Fruit fly (Drosophila melanogaster): ENCODE data around the gene CG3769.
A peak's percentile ranks its signal among the peaks of the same experiment; 100 is the strongest.

DNA sequence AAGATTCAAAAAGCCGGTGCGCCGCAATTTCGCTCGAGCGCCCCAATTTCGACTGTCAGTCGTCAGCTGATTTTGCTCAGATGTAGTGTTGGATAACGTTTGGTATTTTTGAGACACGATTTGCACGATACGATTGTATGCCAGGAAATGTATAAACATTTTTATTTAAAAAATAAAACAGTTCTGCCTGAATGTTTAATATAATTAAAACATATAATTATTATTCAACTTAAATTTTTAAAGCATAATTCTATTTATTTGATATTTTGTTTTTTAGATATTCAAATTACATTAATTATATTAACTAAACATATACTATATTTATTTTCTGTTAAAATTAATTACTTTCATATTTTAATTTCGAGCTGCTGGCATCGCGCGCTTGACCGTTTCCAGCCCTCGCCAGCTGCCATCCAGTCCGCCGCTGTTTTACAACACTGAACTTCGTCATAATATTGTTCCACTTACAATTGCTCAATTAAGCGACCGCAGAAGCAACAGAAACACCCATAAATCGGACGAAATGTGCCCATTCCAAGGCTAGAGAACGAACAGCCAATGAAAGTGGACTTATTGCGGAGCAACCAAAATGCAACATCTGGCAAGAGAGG lies 4.1 kb upstream of the CG3769 start, which contains the start of the genes FucTB and scat:
- TF ChIP-seq CG15710 (tag; optimal IDR thresholded peaks at IDR 0.05) (peak; percentile 88), CG13204 (GFP tag; optimal IDR thresholded peaks at IDR 0.05) (no peak)

Measured in whole organism, pupa.